Fruit fly (Drosophila melanogaster) whole organism: ENCODE data around the gene Trim9.

ENCODE experiments used
- psq ChIP-seq: fragments of >200 bp; optimal IDR thresholded peaks from 2 replicates; lab custom pipeline; 2017
- usp ChIP-seq: fragments of >200 bp; optimal IDR thresholded peaks from 2 replicates; lab custom pipeline; 2017; ENCODE audit warnings: missing biosample characterization, missing genetic modification characterization, mixed read lengths

- TF ChIP-seq psq (lab: Kevin White, UChicago) (no peak), usp (GFP tag; lab: Kevin White, UChicago) (no peak)
Measured at dm6 chr2L:10531521-10531920, 13.2 kb upstream of the Trim9 start, which contains the start of gene CG18301.
